Worm (Caenorhabditis elegans): ENCODE measurements around the gene nlp-27.

nlp-27 gene

ce11 chrV:4022309-4022708, 33.1 kb downstream of the nlp-27 start, which contains the start of gene cyp-35A3:
Gene cyp-35A3, plus strand, starts transcription at chrV:4022609.
- no peak for TF ChIP-seq nhr-23 (tag; optimal IDR thresholded peaks at IDR 0.05)

ce11 chrV:4024777-4025176, 35.6 kb downstream of the nlp-27 start, which contains the start of gene K09D9.1:
Gene K09D9.1, plus strand, starts transcription at chrV:4025047.
- TF ChIP-seq blmp-1 (tag; optimal IDR thresholded peaks at IDR 0.05; ENCODE audit: insufficient read depth) (no peak), lsy-2 (tag; optimal IDR thresholded peaks at IDR 0.05) (no peak), ama-1 (optimal IDR thresholded peaks at IDR 0.05) (no peak), lin-11 (tag; optimal IDR thresholded peaks at IDR 0.05) (no peak), nhr-23 (tag; optimal IDR thresholded peaks at IDR 0.05) (no peak), dmd-4 (tag; optimal IDR thresholded peaks at IDR 0.05) (no peak), peb-1 (tag; optimal IDR thresholded peaks at IDR 0.05) (no peak), nhr-10 (tag; optimal IDR thresholded peaks at IDR 0.05) (no peak), gmeb-1 (tag; optimal IDR thresholded peaks at IDR 0.05) (peak; percentile 46), C34F6.9 (tag; optimal IDR thresholded peaks at IDR 0.05) (no peak), ceh-16 (tag; optimal IDR thresholded peaks at IDR 0.05) (no peak), mab-5 (tag; optimal IDR thresholded peaks at IDR 0.05) (no peak), nhr-129 (tag; optimal IDR thresholded peaks at IDR 0.05) (peak; percentile 86), fos-1 (tag; optimal IDR thresholded peaks at IDR 0.05) (peak; percentile 97), lin-13 (GFP tag; optimal IDR thresholded peaks at IDR 0.05) (no peak), ztf-11 (tag; optimal IDR thresholded peaks at IDR 0.05) (no peak), unc-62 (GFP tag; optimal IDR thresholded peaks at IDR 0.05) (no peak), egl-27 (tag; optimal IDR thresholded peaks at IDR 0.05) (no peak), alr-1 (tag; optimal IDR thresholded peaks at IDR 0.05) (no peak), mbf-1 (tag; optimal IDR thresholded peaks at IDR 0.05) (no peak), nhr-11 (tag; optimal IDR thresholded peaks at IDR 0.05) (no peak), lin-39 (tag; optimal IDR thresholded peaks at IDR 0.05) (no peak), elt-1 (tag; optimal IDR thresholded peaks at IDR 0.05) (no peak), sma-3 (GFP tag; optimal IDR thresholded peaks at IDR 0.05) (no peak), crh-2 (tag; optimal IDR thresholded peaks at IDR 0.05) (peak; percentile 34), unc-55 (GFP tag; optimal IDR thresholded peaks at IDR 0.05) (no peak), ztf-1 (GFP tag; conservative IDR thresholded peaks at IDR 0.05) (no peak), skn-1 (tag; optimal IDR thresholded peaks at IDR 0.05) (peak; percentile 67), mdl-1 (tag; optimal IDR thresholded peaks at IDR 0.05) (no peak), ceh-82 (tag; optimal IDR thresholded peaks at IDR 0.05) (no peak), aly-2 (tag; optimal IDR thresholded peaks at IDR 0.05) (no peak), nhr-6 (tag; optimal IDR thresholded peaks at IDR 0.05) (no peak), ZK546.5 (tag; optimal IDR thresholded peaks at IDR 0.05) (no peak), snpc-4 (tag; optimal IDR thresholded peaks at IDR 0.05) (no peak), unc-39 (tag; optimal IDR thresholded peaks at IDR 0.05) (no peak), Y55F3AM.14 (GFP tag; optimal IDR thresholded peaks at IDR 0.05) (no peak), nhr-12 (tag; optimal IDR thresholded peaks at IDR 0.05) (no peak), sem-4 (tag; optimal IDR thresholded peaks at IDR 0.05) (no peak), sma-9 (GFP tag; optimal IDR thresholded peaks at IDR 0.05) (peak; percentile 59), sma-9 (tag; optimal IDR thresholded peaks at IDR 0.05) (no peak), zag-1 (tag; optimal IDR thresholded peaks at IDR 0.05) (no peak), F13H6.1 (tag; optimal IDR thresholded peaks at IDR 0.05) (no peak), R02D3.7 (tag; optimal IDR thresholded peaks at IDR 0.05) (no peak), nhr-25 (tag; optimal IDR thresholded peaks at IDR 0.05) (no peak), nhr-237 (tag; optimal IDR thresholded peaks at IDR 0.05) (no peak), elt-3 (tag; optimal IDR thresholded peaks at IDR 0.05) (no peak), nhr-77 (tag; optimal IDR thresholded peaks at IDR 0.05) (no peak), nhr-21 (tag; optimal IDR thresholded peaks at IDR 0.05) (no peak), ztf-4 (tag; optimal IDR thresholded peaks at IDR 0.05) (no peak)
